Fruit fly (Drosophila melanogaster) whole organism, adult: Measurements from ENCODE around the gene CG33090.

Experiments used
- CG11617 ChIP-seq: fragments of 200-800 bp; sonication (Bioruptor generic); optimal IDR thresholded peaks from 2 replicates; lab custom pipeline; 2017; ENCODE audit warnings: mild to moderate bottlenecking, missing biosample characterization, missing genetic modification reagents, missing genetic modification characterization
- CG12768 ChIP-seq: fragments of 200-800 bp; sonication (Bioruptor generic); optimal IDR thresholded peaks from 2 replicates; lab custom pipeline; 2017; ENCODE audit warnings: missing biosample characterization, missing genetic modification characterization, mild to moderate bottlenecking, moderate library complexity, missing genetic modification reagents
- CG14711 ChIP-seq: fragments of 200-800 bp; sonication (Bioruptor generic); optimal IDR thresholded peaks from 2 replicates; lab custom pipeline; 2018; ENCODE audit warnings: missing biosample characterization, mild to moderate bottlenecking, missing genetic modification characterization, moderate library complexity
- CG1620 ChIP-seq: fragments of 200-800 bp; sonication (Bioruptor generic); optimal IDR thresholded peaks from 2 replicates; lab custom pipeline; 2016; ENCODE audit warnings: missing biosample characterization, missing genetic modification characterization
- CG33017 ChIP-seq: fragments of 200-800 bp; sonication (Bioruptor generic); optimal IDR thresholded peaks from 2 replicates; lab custom pipeline; 2018; ENCODE audit warnings: missing biosample characterization, mild to moderate bottlenecking, missing genetic modification characterization, moderate library complexity
- CG5204 ChIP-seq: fragments of 200-800 bp; sonication (Bioruptor generic); optimal IDR thresholded peaks from 2 replicates; lab custom pipeline; 2016; ENCODE audit warnings: missing biosample characterization, missing genetic modification characterization
- CG7045 ChIP-seq: fragments of 200-800 bp; sonication (Bioruptor generic); optimal IDR thresholded peaks from 2 replicates; lab custom pipeline; 2017; ENCODE audit warnings: missing biosample characterization, mild to moderate bottlenecking, missing genetic modification characterization
- CG7101 ChIP-seq: fragments of 200-800 bp; sonication (Bioruptor generic); optimal IDR thresholded peaks from 2 replicates; lab custom pipeline; 2018; ENCODE audit warnings: missing biosample characterization, mild to moderate bottlenecking, missing genetic modification characterization, moderate library complexity
- Clk ChIP-seq: fragments of 200-800 bp; sonication (Bioruptor generic); optimal IDR thresholded peaks from 2 replicates; lab custom pipeline; 2017; ENCODE audit warnings: missing biosample characterization, missing genetic modification characterization
- Crg-1 ChIP-seq: fragments of 200-800 bp; sonication (Bioruptor generic); optimal IDR thresholded peaks from 2 replicates; lab custom pipeline; 2016; ENCODE audit warnings: missing biosample characterization, missing genetic modification characterization
- Hr96 ChIP-seq: fragments of 200-800 bp; sonication (Bioruptor generic); optimal IDR thresholded peaks from 2 replicates; lab custom pipeline; 2016; ENCODE audit warnings: missing biosample characterization, missing genetic modification characterization
- Mnt ChIP-seq: fragments of 200-800 bp; sonication (Bioruptor generic); optimal IDR thresholded peaks from 2 replicates; lab custom pipeline; 2016; ENCODE audit warnings: missing biosample characterization, mild to moderate bottlenecking, missing genetic modification characterization
- bab1 ChIP-seq: fragments of 200-800 bp; sonication (Bioruptor generic); optimal IDR thresholded peaks from 3 replicates; lab custom pipeline; 2019; ENCODE audit warnings: missing biosample characterization, mild to moderate bottlenecking, missing genetic modification characterization, moderate library complexity
- cic ChIP-seq: fragments of 200-800 bp; sonication (Bioruptor generic); optimal IDR thresholded peaks from 2 replicates; lab custom pipeline; 2017; ENCODE audit warnings: missing biosample characterization, mild to moderate bottlenecking, missing genetic modification characterization, moderate library complexity
- cnc ChIP-seq, 2 experiments: fragments of >200 bp; optimal IDR thresholded peaks; 2 replicates each; lab custom pipeline; 2017
- kay ChIP-seq: fragments of 200-800 bp; sonication (Bioruptor generic); peaks from one replicate; lab custom pipeline; 2016; ENCODE audit warnings: missing biosample characterization, missing genetic modification characterization, borderline replicate concordance
- ovo ChIP-seq: fragments of 200-800 bp; sonication (Bioruptor generic); optimal IDR thresholded peaks from 2 replicates; lab custom pipeline; 2016; ENCODE audit warnings: missing biosample characterization, missing genetic modification characterization
- pad ChIP-seq: fragments of 200-800 bp; sonication (Bioruptor generic); optimal IDR thresholded peaks from 3 replicates; lab custom pipeline; 2017; ENCODE audit warnings: missing biosample characterization, missing genetic modification characterization, mild to moderate bottlenecking, moderate library complexity, missing genetic modification reagents
- tj ChIP-seq: fragments of 200-800 bp; sonication (Bioruptor generic); optimal IDR thresholded peaks from 3 replicates; lab custom pipeline; 2017; ENCODE audit warnings: missing biosample characterization, mild to moderate bottlenecking, missing genetic modification characterization, moderate library complexity
- toe ChIP-seq: fragments of 200-800 bp; sonication (Bioruptor generic); optimal IDR thresholded peaks from 2 replicates; lab custom pipeline; 2016; ENCODE audit warnings: missing biosample characterization, missing genetic modification characterization

CG33090 gene

dm6 chr2L:14336311-14336836 lies 2.4 kb downstream of the CG33090 start:
- peak; percentile 10 for TF ChIP-seq CG12768
- no peak for TF ChIP-seq Clk (GFP tag; lab: Kevin White, UChicago)
- TF ChIP-seq CG7045 (GFP tag; lab: Kevin White, UChicago), result peak; percentile 39
- peak; percentile 62 for TF ChIP-seq CG33017 (tag; lab: Kevin White, UChicago)
- TF ChIP-seq cic, result peak; percentile 38
- TF ChIP-seq Hr96 (GFP tag; lab: Kevin White, UChicago), result no peak
- no peak for TF ChIP-seq pad (GFP tag; lab: Kevin White, UChicago)
- peak; percentile 43 for TF ChIP-seq CG7101 (tag; lab: Kevin White, UChicago)
- TF ChIP-seq kay (GFP tag; lab: Kevin White, UChicago), result peak; percentile 75
- no peak for TF ChIP-seq bab1 (GFP tag; lab: Kevin White, UChicago)

- TF ChIP-seq CG14711 (tag; lab: Kevin White, UChicago) (no peak), CG5204 (GFP tag; lab: Kevin White, UChicago) (no peak), CG33017 (tag; lab: Kevin White, UChicago) (no peak), Clk (GFP tag; lab: Kevin White, UChicago) (no peak), ovo (GFP tag; lab: Kevin White, UChicago) (no peak), CG12768 (no peak), kay (GFP tag; lab: Kevin White, UChicago) (no peak), toe (GFP tag; lab: Kevin White, UChicago) (no peak), CG1620 (no peak)
These were observed 4.0 kb downstream of the CG33090 start, which contains the start of gene CG15286 for dm6 chr2L:14337940-14338339. CG15286 (plus strand) TSS chr2L:14338240.

- TF ChIP-seq Mnt (GFP tag; lab: Kevin White, UChicago), result no peak
- TF ChIP-seq Hr96 (GFP tag; lab: Kevin White, UChicago), result no peak
- no peak for TF ChIP-seq Crg-1 (GFP tag; lab: Kevin White, UChicago)
- no peak for TF ChIP-seq cnc (optimal IDR thresholded peaks at IDR 0.05; lab: Kevin White, UChicago)
- no peak for TF ChIP-seq CG7101 (tag; lab: Kevin White, UChicago)
- TF ChIP-seq bab1 (GFP tag; lab: Kevin White, UChicago), result no peak
- no peak for TF ChIP-seq CG33017 (tag; lab: Kevin White, UChicago)
- TF ChIP-seq CG14711 (tag; lab: Kevin White, UChicago), result no peak
- no peak for TF ChIP-seq cic
- no peak for TF ChIP-seq CG11617 (GFP tag; lab: Kevin White, UChicago)
- TF ChIP-seq CG12768, result no peak
- TF ChIP-seq tj (GFP tag; lab: Kevin White, UChicago), result no peak
- no peak for TF ChIP-seq CG7045 (GFP tag; lab: Kevin White, UChicago)
- no peak for TF ChIP-seq CG1620
- no peak for TF ChIP-seq ovo (GFP tag; lab: Kevin White, UChicago)
- no peak for TF ChIP-seq kay (GFP tag; lab: Kevin White, UChicago)
- no peak for TF ChIP-seq pad (GFP tag; lab: Kevin White, UChicago)
- no peak for TF ChIP-seq CG5204 (GFP tag; lab: Kevin White, UChicago)
- TF ChIP-seq Clk (GFP tag; lab: Kevin White, UChicago), result no peak
- no peak for TF ChIP-seq toe (GFP tag; lab: Kevin White, UChicago)
These were observed 7.0 kb downstream of the CG33090 start for dm6 chr2L:14340964-14341363.

dm6 chr2L:14346588-14346987 lies 12.6 kb downstream of the CG33090 start, which contains the start of gene Send2:
Send2 (minus strand) TSS chr2L:14346688.
- TF ChIP-seq Hr96 (GFP tag; lab: Kevin White, UChicago) (no peak), CG11617 (GFP tag; lab: Kevin White, UChicago) (no peak), CG5204 (GFP tag; lab: Kevin White, UChicago) (no peak), tj (GFP tag; lab: Kevin White, UChicago) (no peak), cnc (optimal IDR thresholded peaks at IDR 0.05; lab: Kevin White, UChicago) (no peak), toe (GFP tag; lab: Kevin White, UChicago) (no peak), kay (GFP tag; lab: Kevin White, UChicago) (no peak), cic (no peak), bab1 (GFP tag; lab: Kevin White, UChicago) (no peak), Crg-1 (GFP tag; lab: Kevin White, UChicago) (no peak), Mnt (GFP tag; lab: Kevin White, UChicago) (no peak), CG7045 (GFP tag; lab: Kevin White, UChicago) (no peak)

dm6 chr2L:14348602-14349001 lies 14.6 kb downstream of the CG33090 start, which contains the start of gene mTTF:
mTTF (minus strand) TSS chr2L:14348790.
- TF ChIP-seq bab1 (GFP tag; lab: Kevin White, UChicago) (peak; percentile 71), CG33017 (tag; lab: Kevin White, UChicago) (no peak)

dm6 chr2L:14350587-14350986 lies 16.6 kb downstream of the CG33090 start:
- no peak for TF ChIP-seq CG12768
